Fruit fly (Drosophila melanogaster) whole organism, larva: ENCODE data around the gene RhoGDI.

ENCODE experiments used
- noc ChIP-seq: fragments of 200-800 bp; sonication (Bioruptor generic); optimal IDR thresholded peaks from 3 replicates; lab custom pipeline; 2019; ENCODE audit warnings: missing biosample characterization, mild to moderate bottlenecking, missing genetic modification characterization, moderate library complexity

The RhoGDI gene

dm6 chr3L:19928435-19929011 lies at the start of gene RhoGDI, which contains the start of gene CG8004:
RhoGDI (plus strand) TSS chr3L:19928743.
CG8004 (minus strand) TSS chr3L:19928508.
- TF ChIP-seq noc (tag; lab: Kevin White, UChicago): peak; percentile 16

dm6 chr3L:19895556-19895995 lies 33.0 kb upstream of the RhoGDI start:
- peak; percentile 69 for TF ChIP-seq noc (tag; lab: Kevin White, UChicago)

dm6 chr3L:19896280-19896891 lies 32.2 kb upstream of the RhoGDI start:
- no peak for TF ChIP-seq noc (tag; lab: Kevin White, UChicago)

- no peak for TF ChIP-seq noc (tag; lab: Kevin White, UChicago)
Observed at dm6 chr3L:19896892-19897684, 31.5 kb upstream of the RhoGDI start.

dm6 chr3L:19897685-19898009 lies 30.9 kb upstream of the RhoGDI start:
- TF ChIP-seq noc (tag; lab: Kevin White, UChicago): no peak

- TF ChIP-seq noc (tag; lab: Kevin White, UChicago): no peak
Observed at dm6 chr3L:19898547-19899282, 29.8 kb upstream of the RhoGDI start.

dm6 chr3L:19899308-19899927 lies 29.1 kb upstream of the RhoGDI start:
- TF ChIP-seq noc (tag; lab: Kevin White, UChicago): no peak

dm6 chr3L:19900184-19901089 lies 28.1 kb upstream of the RhoGDI start:
- no peak for TF ChIP-seq noc (tag; lab: Kevin White, UChicago)

- TF ChIP-seq noc (tag; lab: Kevin White, UChicago): peak; percentile 14
Observed at dm6 chr3L:19901486-19902255, 26.9 kb upstream of the RhoGDI start.

dm6 chr3L:19902560-19903399 lies 25.8 kb upstream of the RhoGDI start:
- peak; percentile 94 for TF ChIP-seq noc (tag; lab: Kevin White, UChicago)

- TF ChIP-seq noc (tag; lab: Kevin White, UChicago): no peak
Observed at dm6 chr3L:19903400-19903846, 25.1 kb upstream of the RhoGDI start.

- no peak for TF ChIP-seq noc (tag; lab: Kevin White, UChicago)
Observed at dm6 chr3L:19904411-19905135, 24.0 kb upstream of the RhoGDI start.
